Worm (Caenorhabditis elegans): Measurements from ENCODE around the gene dop-6.

DNA sequence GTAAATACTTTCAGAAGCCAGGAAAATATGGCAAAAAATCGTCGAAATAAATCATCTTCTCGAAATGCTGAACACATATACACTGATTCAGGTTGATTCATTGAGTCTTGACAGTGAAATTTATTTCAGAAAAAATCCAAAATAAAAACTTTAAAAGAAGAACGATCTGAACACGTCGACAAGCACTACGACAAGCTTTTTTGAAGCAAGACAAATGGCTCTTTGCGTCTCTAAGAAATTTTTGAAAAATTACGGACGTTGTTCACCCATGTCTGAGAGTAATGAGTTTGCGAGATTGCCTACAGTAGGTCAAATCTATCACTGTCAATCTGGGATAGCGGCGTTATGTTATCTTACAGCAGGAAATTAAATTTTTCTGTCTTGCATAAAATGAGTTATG lies 56.1 kb downstream of the dop-6 start, which contains the start of gene R160.2:
- TF ChIP-seq nhr-11 (tag; optimal IDR thresholded peaks at IDR 0.05) (no peak), K09A11.1 (tag; optimal IDR thresholded peaks at IDR 0.05; ENCODE audit: insufficient read depth) (no peak), F13H6.1 (tag; optimal IDR thresholded peaks at IDR 0.05) (no peak), sox-2 (GFP tag; IDR thresholded peaks at IDR 0.05) (no peak), ceh-22 (tag; optimal IDR thresholded peaks at IDR 0.05) (no peak), lin-11 (tag; optimal IDR thresholded peaks at IDR 0.05) (no peak)

Measured in whole organism, late embryonic.